Fruit fly (Drosophila melanogaster) whole organism, adult: Measurements from ENCODE around the gene CG45491.

Experiments used
- CG11617 ChIP-seq: fragments of 200-800 bp; sonication (Bioruptor generic); optimal IDR thresholded peaks from 2 replicates; lab custom pipeline; 2017; ENCODE audit warnings: mild to moderate bottlenecking, missing biosample characterization, missing genetic modification reagents, missing genetic modification characterization
- CG12768 ChIP-seq: fragments of 200-800 bp; sonication (Bioruptor generic); optimal IDR thresholded peaks from 2 replicates; lab custom pipeline; 2017; ENCODE audit warnings: missing biosample characterization, missing genetic modification characterization, mild to moderate bottlenecking, moderate library complexity, missing genetic modification reagents
- CG14711 ChIP-seq: fragments of 200-800 bp; sonication (Bioruptor generic); optimal IDR thresholded peaks from 2 replicates; lab custom pipeline; 2018; ENCODE audit warnings: missing biosample characterization, mild to moderate bottlenecking, missing genetic modification characterization, moderate library complexity
- CG1620 ChIP-seq: fragments of 200-800 bp; sonication (Bioruptor generic); optimal IDR thresholded peaks from 2 replicates; lab custom pipeline; 2016; ENCODE audit warnings: missing biosample characterization, missing genetic modification characterization
- CG33017 ChIP-seq: fragments of 200-800 bp; sonication (Bioruptor generic); optimal IDR thresholded peaks from 2 replicates; lab custom pipeline; 2018; ENCODE audit warnings: missing biosample characterization, mild to moderate bottlenecking, missing genetic modification characterization, moderate library complexity
- CG5204 ChIP-seq: fragments of 200-800 bp; sonication (Bioruptor generic); optimal IDR thresholded peaks from 2 replicates; lab custom pipeline; 2016; ENCODE audit warnings: missing biosample characterization, missing genetic modification characterization
- CG7045 ChIP-seq: fragments of 200-800 bp; sonication (Bioruptor generic); optimal IDR thresholded peaks from 2 replicates; lab custom pipeline; 2017; ENCODE audit warnings: missing biosample characterization, mild to moderate bottlenecking, missing genetic modification characterization
- CG7101 ChIP-seq: fragments of 200-800 bp; sonication (Bioruptor generic); optimal IDR thresholded peaks from 2 replicates; lab custom pipeline; 2018; ENCODE audit warnings: missing biosample characterization, mild to moderate bottlenecking, missing genetic modification characterization, moderate library complexity
- Clk ChIP-seq: fragments of 200-800 bp; sonication (Bioruptor generic); optimal IDR thresholded peaks from 2 replicates; lab custom pipeline; 2017; ENCODE audit warnings: missing biosample characterization, missing genetic modification characterization
- Crg-1 ChIP-seq: fragments of 200-800 bp; sonication (Bioruptor generic); optimal IDR thresholded peaks from 2 replicates; lab custom pipeline; 2016; ENCODE audit warnings: missing biosample characterization, missing genetic modification characterization
- Hr96 ChIP-seq: fragments of 200-800 bp; sonication (Bioruptor generic); optimal IDR thresholded peaks from 2 replicates; lab custom pipeline; 2016; ENCODE audit warnings: missing biosample characterization, missing genetic modification characterization
- Mnt ChIP-seq: fragments of 200-800 bp; sonication (Bioruptor generic); optimal IDR thresholded peaks from 2 replicates; lab custom pipeline; 2016; ENCODE audit warnings: missing biosample characterization, mild to moderate bottlenecking, missing genetic modification characterization
- bab1 ChIP-seq: fragments of 200-800 bp; sonication (Bioruptor generic); optimal IDR thresholded peaks from 3 replicates; lab custom pipeline; 2019; ENCODE audit warnings: missing biosample characterization, mild to moderate bottlenecking, missing genetic modification characterization, moderate library complexity
- cic ChIP-seq: fragments of 200-800 bp; sonication (Bioruptor generic); optimal IDR thresholded peaks from 2 replicates; lab custom pipeline; 2017; ENCODE audit warnings: missing biosample characterization, mild to moderate bottlenecking, missing genetic modification characterization, moderate library complexity
- cnc ChIP-seq, 2 experiments: fragments of >200 bp; optimal IDR thresholded peaks; 2 replicates each; lab custom pipeline; 2017
- kay ChIP-seq: fragments of 200-800 bp; sonication (Bioruptor generic); peaks from one replicate; lab custom pipeline; 2016; ENCODE audit warnings: missing biosample characterization, missing genetic modification characterization, borderline replicate concordance
- ovo ChIP-seq: fragments of 200-800 bp; sonication (Bioruptor generic); optimal IDR thresholded peaks from 2 replicates; lab custom pipeline; 2016; ENCODE audit warnings: missing biosample characterization, missing genetic modification characterization
- pad ChIP-seq: fragments of 200-800 bp; sonication (Bioruptor generic); optimal IDR thresholded peaks from 3 replicates; lab custom pipeline; 2017; ENCODE audit warnings: missing biosample characterization, missing genetic modification characterization, mild to moderate bottlenecking, moderate library complexity, missing genetic modification reagents
- tj ChIP-seq: fragments of 200-800 bp; sonication (Bioruptor generic); optimal IDR thresholded peaks from 3 replicates; lab custom pipeline; 2017; ENCODE audit warnings: missing biosample characterization, mild to moderate bottlenecking, missing genetic modification characterization, moderate library complexity
- toe ChIP-seq: fragments of 200-800 bp; sonication (Bioruptor generic); optimal IDR thresholded peaks from 2 replicates; lab custom pipeline; 2016; ENCODE audit warnings: missing biosample characterization, missing genetic modification characterization

CG45491 gene

dm6 chrX:19890010-19890665 is 48.7 kb downstream of the CG45491 start, which contains the start of gene amn:
TSS of gene amn (minus strand) at chrX:19890060.
- no peak for TF ChIP-seq Hr96 (GFP tag; lab: Kevin White, UChicago)
- TF ChIP-seq cic (GFP tag; lab: Kevin White, UChicago) = no peak
- no peak for TF ChIP-seq CG11617

dm6 chrX:19889128-19889756 is 49.6 kb downstream of the CG45491 start:
- peak; percentile 43 for TF ChIP-seq CG7101 (tag; lab: Kevin White, UChicago)
- no peak for TF ChIP-seq Hr96 (GFP tag; lab: Kevin White, UChicago)
- no peak for TF ChIP-seq CG12768 (GFP tag; lab: Kevin White, UChicago)
- TF ChIP-seq CG11617 = no peak
- TF ChIP-seq cic (GFP tag; lab: Kevin White, UChicago) = no peak
- no peak for TF ChIP-seq pad (GFP tag; lab: Kevin White, UChicago)
- no peak for TF ChIP-seq Clk (GFP tag; lab: Kevin White, UChicago)
- TF ChIP-seq CG14711 (tag; lab: Kevin White, UChicago) = peak; percentile 12
- no peak for TF ChIP-seq kay
- no peak for TF ChIP-seq tj (GFP tag; lab: Kevin White, UChicago)
- no peak for TF ChIP-seq CG1620 (GFP tag; lab: Kevin White, UChicago)
- no peak for TF ChIP-seq ovo
- no peak for TF ChIP-seq Crg-1 (GFP tag; lab: Kevin White, UChicago)
- peak; percentile 9 for TF ChIP-seq toe
- TF ChIP-seq CG33017 (tag; lab: Kevin White, UChicago) = peak; percentile 15
- TF ChIP-seq Mnt = no peak
- TF ChIP-seq CG5204 (GFP tag; lab: Kevin White, UChicago) = peak; percentile 48
- no peak for TF ChIP-seq cnc (optimal IDR thresholded peaks at IDR 0.05; lab: Kevin White, UChicago)
- no peak for TF ChIP-seq bab1 (GFP tag; lab: Kevin White, UChicago)
- peak; percentile 22 for TF ChIP-seq CG7045 (GFP tag; lab: Kevin White, UChicago)
